Fruit fly (Drosophila melanogaster) whole organism, embryonic: ENCODE measurements around the gene CG8349.
A peak's percentile ranks its signal among the peaks of the same experiment; 100 is the strongest.

Source experiments
- Adf1 ChIP-seq: fragments of 200-800 bp; sonication (Bioruptor generic); IDR thresholded peaks from 2 replicates; pipeline ENCODE4 v1.3.6; 2022; ENCODE audit warnings: missing biosample characterization, missing genetic modification characterization
- Atf6 ChIP-seq: fragments of 200-800 bp; sonication (Bioruptor generic); IDR thresholded peaks from 2 replicates; pipeline ENCODE4 v1.3.6; 2022; ENCODE audit warnings: missing biosample characterization, missing genetic modification characterization
- B-H1 ChIP-seq: fragments of 200-800 bp; sonication (Bioruptor generic); IDR thresholded peaks from 3 replicates; pipeline ENCODE4 v1.3.6; 2022; ENCODE audit warnings: missing biosample characterization, missing genetic modification characterization
- Bdp1 ChIP-seq: fragments of 200-800 bp; sonication (Bioruptor generic); optimal IDR thresholded peaks from 3 replicates; lab custom pipeline; 2016; ENCODE audit warnings: missing biosample characterization, missing genetic modification characterization
- CG10959 ChIP-seq: fragments of 200-800 bp; sonication (Bioruptor generic); IDR thresholded peaks from 2 replicates; pipeline ENCODE4 v1.3.6; 2022; ENCODE audit warnings: missing biosample characterization, missing genetic modification characterization
- CG12659 ChIP-seq: fragments of 200-800 bp; sonication (Bioruptor generic); optimal IDR thresholded peaks from 3 replicates; lab custom pipeline; 2017; ENCODE audit warnings: mild to moderate bottlenecking, missing biosample characterization, missing genetic modification reagents, missing genetic modification characterization
- CG14710 ChIP-seq: fragments of 200-800 bp; sonication (Bioruptor generic); optimal IDR thresholded peaks from 3 replicates; lab custom pipeline; 2019; ENCODE audit warnings: missing biosample characterization, mild to moderate bottlenecking, missing genetic modification characterization, moderate library complexity
- CG15601 ChIP-seq: fragments of 200-800 bp; sonication (Bioruptor generic); optimal IDR thresholded peaks from 3 replicates; lab custom pipeline; 2019; ENCODE audit warnings: missing biosample characterization, mild to moderate bottlenecking, missing genetic modification characterization, moderate library complexity
- CG16815 ChIP-seq: fragments of 200-800 bp; sonication (Bioruptor generic); optimal IDR thresholded peaks from 3 replicates; lab custom pipeline; 2017; ENCODE audit warnings: missing biosample characterization, mild to moderate bottlenecking, missing genetic modification characterization
- CG16863 ChIP-seq: fragments of 200-800 bp; sonication (Bioruptor generic); optimal IDR thresholded peaks from 3 replicates; lab custom pipeline; 2016; ENCODE audit warnings: missing biosample characterization, missing genetic modification characterization
- CG17802 ChIP-seq: fragments of 200-800 bp; sonication (Bioruptor generic); optimal IDR thresholded peaks from 2 replicates; lab custom pipeline; 2018; ENCODE audit warnings: missing biosample characterization, mild to moderate bottlenecking, missing genetic modification characterization, moderate library complexity
- CG18619 ChIP-seq: fragments of 200-800 bp; sonication (Bioruptor generic); optimal IDR thresholded peaks from 3 replicates; lab custom pipeline; 2017; ENCODE audit warnings: missing biosample characterization, mild to moderate bottlenecking, missing genetic modification characterization
- CG2120 ChIP-seq: fragments of 200-800 bp; sonication (Bioruptor generic); optimal IDR thresholded peaks from 3 replicates; lab custom pipeline; 2016; ENCODE audit warnings: missing biosample characterization, missing genetic modification characterization
- CG2875 ChIP-seq: fragments of 200-800 bp; sonication (Bioruptor generic); optimal IDR thresholded peaks from 2 replicates; lab custom pipeline; 2017; ENCODE audit warnings: missing biosample characterization, mild to moderate bottlenecking, missing genetic modification characterization, missing genetic modification reagents
- CG3163 ChIP-seq: fragments of 200-800 bp; sonication (Bioruptor generic); optimal IDR thresholded peaks from 3 replicates; lab custom pipeline; 2016; ENCODE audit warnings: missing biosample characterization, missing genetic modification characterization
- CG3281 ChIP-seq: fragments of 200-800 bp; sonication (Bioruptor generic); optimal IDR thresholded peaks from 3 replicates; lab custom pipeline; 2017; ENCODE audit warnings: missing biosample characterization, mild to moderate bottlenecking, missing genetic modification characterization
- CG42726 ChIP-seq: fragments of 200-800 bp; sonication (Bioruptor generic); IDR thresholded peaks from 2 replicates; pipeline ENCODE4 v1.3.6; 2022; ENCODE audit warnings: missing biosample characterization, missing genetic modification characterization; ENCODE audit not compliant: partially characterized antibody
- CG43689 ChIP-seq: fragments of 200-800 bp; sonication (Bioruptor generic); IDR thresholded peaks from 2 replicates; pipeline ENCODE4 v1.3.6; 2022; ENCODE audit warnings: missing biosample characterization, missing genetic modification characterization
- CG5953 ChIP-seq: fragments of 200-800 bp; sonication (Bioruptor generic); IDR thresholded peaks from 2 replicates; pipeline ENCODE4 v1.3.6; 2022; ENCODE audit warnings: missing biosample characterization, missing genetic modification characterization
- CG6683 ChIP-seq: fragments of 200-800 bp; sonication (Bioruptor generic); optimal IDR thresholded peaks from 2 replicates; lab custom pipeline; 2017; ENCODE audit warnings: missing biosample characterization, mild to moderate bottlenecking, missing genetic modification characterization, missing genetic modification reagents
- CG8388 ChIP-seq: fragments of 200-800 bp; sonication (Bioruptor generic); optimal IDR thresholded peaks from 2 replicates; lab custom pipeline; 2019; ENCODE audit warnings: missing biosample characterization, mild to moderate bottlenecking, missing genetic modification characterization, moderate library complexity
- CG9817 ChIP-seq: fragments of 200-800 bp; sonication (Bioruptor generic); optimal IDR thresholded peaks from 2 replicates; lab custom pipeline; 2018; ENCODE audit warnings: missing biosample characterization, mild to moderate bottlenecking, missing genetic modification characterization, moderate library complexity
- D19B ChIP-seq: fragments of 200-800 bp; sonication (Bioruptor generic); optimal IDR thresholded peaks from 2 replicates; lab custom pipeline; 2017; ENCODE audit warnings: missing biosample characterization, mild to moderate bottlenecking, missing genetic modification characterization
- Drgx ChIP-seq: fragments of 200-800 bp; sonication (Bioruptor generic); IDR thresholded peaks from 2 replicates; pipeline ENCODE4 v1.3.6; 2022; ENCODE audit warnings: missing biosample characterization, missing genetic modification characterization
- E2f2 ChIP-seq: fragments of 200-800 bp; sonication (Bioruptor generic); IDR thresholded peaks from 2 replicates; pipeline ENCODE4 v1.3.6; 2022; ENCODE audit warnings: missing biosample characterization, missing genetic modification characterization
- Ets65A ChIP-seq: fragments of 200-800 bp; sonication (Bioruptor generic); peaks from one replicate; lab custom pipeline; 2016; ENCODE audit warnings: missing biosample characterization, missing genetic modification characterization
- Hmx ChIP-seq: fragments of 200-800 bp; sonication (Bioruptor generic); optimal IDR thresholded peaks from 2 replicates; lab custom pipeline; 2016; ENCODE audit warnings: missing biosample characterization, missing genetic modification characterization
- Mad ChIP-seq: fragments of 200-800 bp; sonication (Bioruptor generic); optimal IDR thresholded peaks from 2 replicates; lab custom pipeline; 2016; ENCODE audit warnings: missing biosample characterization, missing genetic modification characterization
- Mrtf ChIP-seq: fragments of 200-800 bp; sonication (Bioruptor generic); IDR thresholded peaks from 3 replicates; pipeline ENCODE4 v1.3.6; 2022; ENCODE audit warnings: missing biosample characterization, missing genetic modification characterization
- Stat92E ChIP-seq, 3 experiments: fragments of >200 bp in 2 of 3; fragments of 200-800 bp in 1 of 3; sonication (Bioruptor generic) in 1 of 3; optimal IDR thresholded peaks; 2 replicates each; lab custom pipeline; 2017 to 2019; ENCODE audit warnings: missing biosample characterization in 3 of 3, missing genetic modification characterization in 3 of 3, mild to moderate bottlenecking in 1 of 3, moderate library complexity in 1 of 3
- Xrp1 ChIP-seq: fragments of 200-800 bp; sonication (Bioruptor generic); IDR thresholded peaks from 2 replicates; pipeline ENCODE4 v1.3.6; 2022; ENCODE audit warnings: missing biosample characterization, missing genetic modification characterization
- amos ChIP-seq: fragments of 200-800 bp; sonication (Bioruptor generic); IDR thresholded peaks from 2 replicates; pipeline ENCODE4 v1.3.6; 2022; ENCODE audit warnings: missing biosample characterization, missing genetic modification characterization; ENCODE audit not compliant: partially characterized antibody
- ase ChIP-seq: fragments of 200-800 bp; sonication (Bioruptor generic); IDR thresholded peaks from 3 replicates; pipeline ENCODE4 v1.3.6; 2022; ENCODE audit warnings: missing biosample characterization, missing genetic modification characterization
- ash1 ChIP-seq: fragments of 200-800 bp; sonication (Bioruptor generic); optimal IDR thresholded peaks from 2 replicates; lab custom pipeline; 2018; ENCODE audit warnings: missing biosample characterization, mild to moderate bottlenecking, missing genetic modification characterization
- btn ChIP-seq: fragments of 200-800 bp; sonication (Bioruptor generic); optimal IDR thresholded peaks from 2 replicates; lab custom pipeline; 2016; ENCODE audit warnings: missing biosample characterization, missing genetic modification characterization
- da ChIP-seq: fragments of 200-800 bp; sonication (Bioruptor generic); optimal IDR thresholded peaks from 2 replicates; lab custom pipeline; 2016; ENCODE audit warnings: missing biosample characterization, missing genetic modification characterization
- disco-r ChIP-seq: fragments of 200-800 bp; sonication (Bioruptor generic); optimal IDR thresholded peaks from 2 replicates; lab custom pipeline; 2016; ENCODE audit warnings: missing biosample characterization, missing genetic modification characterization
- ewg ChIP-seq: fragments of 200-800 bp; sonication (Bioruptor generic); optimal IDR thresholded peaks from 3 replicates; lab custom pipeline; 2017; ENCODE audit warnings: mild to moderate bottlenecking, missing biosample characterization, missing genetic modification reagents, missing genetic modification characterization
- fd3F ChIP-seq: fragments of 200-800 bp; sonication (Bioruptor generic); optimal IDR thresholded peaks from 2 replicates; lab custom pipeline; 2018; ENCODE audit warnings: missing biosample characterization, mild to moderate bottlenecking, missing genetic modification characterization, moderate library complexity
- fd96Cb ChIP-seq: fragments of 200-800 bp; sonication (Bioruptor generic); optimal IDR thresholded peaks from 2 replicates; lab custom pipeline; 2018; ENCODE audit warnings: missing biosample characterization, mild to moderate bottlenecking, missing genetic modification characterization, moderate library complexity
- hth ChIP-seq: fragments of >200 bp; optimal IDR thresholded peaks from 2 replicates; lab custom pipeline; 2017; ENCODE audit warnings: inconsistent platforms
- mld ChIP-seq: fragments of 200-800 bp; sonication (Bioruptor generic); IDR thresholded peaks from 3 replicates; pipeline ENCODE4 v1.3.6; 2022; ENCODE audit warnings: missing biosample characterization, missing genetic modification characterization; ENCODE audit not compliant: partially characterized antibody
- org-1 ChIP-seq: fragments of 200-800 bp; sonication (Bioruptor generic); optimal IDR thresholded peaks from 2 replicates; lab custom pipeline; 2017; ENCODE audit warnings: missing biosample characterization, missing genetic modification characterization
- p53 ChIP-seq: fragments of 200-800 bp; sonication (Bioruptor generic); optimal IDR thresholded peaks from 2 replicates; lab custom pipeline; 2016; ENCODE audit warnings: missing biosample characterization, missing genetic modification characterization
- sima ChIP-seq: fragments of 200-800 bp; sonication (Bioruptor generic); optimal IDR thresholded peaks from 2 replicates; lab custom pipeline; 2016; ENCODE audit warnings: missing biosample characterization, missing genetic modification characterization
- sna ChIP-seq: fragments of 200-800 bp; sonication (Bioruptor generic); IDR thresholded peaks from 2 replicates; pipeline ENCODE4 v1.3.6; 2022; ENCODE audit warnings: missing biosample characterization, missing genetic modification characterization; ENCODE audit not compliant: partially characterized antibody
- ssp ChIP-seq: fragments of 200-800 bp; sonication (Bioruptor generic); IDR thresholded peaks from 2 replicates; pipeline ENCODE4 v1.3.6; 2022; ENCODE audit warnings: missing biosample characterization, missing genetic modification characterization
- usp ChIP-seq: fragments of >200 bp; optimal IDR thresholded peaks from 2 replicates; lab custom pipeline; 2017; ENCODE audit warnings: missing biosample characterization, missing genetic modification characterization
- vnd ChIP-seq: fragments of 200-800 bp; sonication (Bioruptor generic); IDR thresholded peaks from 3 replicates; pipeline ENCODE4 v1.3.6; 2022; ENCODE audit warnings: missing biosample characterization, missing genetic modification characterization; ENCODE audit not compliant: partially characterized antibody
- wor ChIP-seq: fragments of 200-800 bp; sonication (Bioruptor generic); IDR thresholded peaks from 2 replicates; pipeline ENCODE4 v1.3.6; 2022; ENCODE audit warnings: missing biosample characterization, missing genetic modification characterization

Gene CG8349

dm6 chr2L:8212666-8213270 is 2.9 kb upstream of the CG8349 start, which contains the start of the genes CG8372 and CG8360 (continued):
- TF ChIP-seq CG6683 (GFP tag; lab: Kevin White, UChicago), result peak; percentile 95
- TF ChIP-seq sima (GFP tag; lab: Kevin White, UChicago), result peak; percentile 95
- TF ChIP-seq CG16815, result peak; percentile 98
- peak; percentile 97 for TF ChIP-seq CG14710
- 0 out of 2 replicates have a peak, but pooled peaks have one; percentile 26 for TF ChIP-seq amos (GFP tag; lab: Robert Waterston, UW)
- TF ChIP-seq CG3163, result peak; percentile 94
- peak; percentile 94 for TF ChIP-seq ssp (GFP tag; lab: Robert Waterston, UW)
- peak; percentile 99 for TF ChIP-seq Drgx (GFP tag; lab: Robert Waterston, UW)
- peak; percentile 95 for TF ChIP-seq ewg (GFP tag; lab: Kevin White, UChicago)
- peak; percentile 99 for TF ChIP-seq Atf6 (GFP tag; lab: Robert Waterston, UW)
- TF ChIP-seq usp, result no peak
- peak; percentile 99 for TF ChIP-seq B-H1
- TF ChIP-seq Bdp1 (GFP tag; lab: Kevin White, UChicago), result peak; percentile 95
- peak; percentile 99 for TF ChIP-seq Mrtf (GFP tag; lab: Robert Waterston, UW)
- TF ChIP-seq CG2875, result peak; percentile 98
- TF ChIP-seq CG18619 (GFP tag; lab: Kevin White, UChicago), result peak; percentile 98
- peak; percentile 96 for TF ChIP-seq wor (GFP tag; lab: Robert Waterston, UW)
- peak; percentile 98 for TF ChIP-seq fd96Cb
- TF ChIP-seq CG17802, result peak; percentile 92
- peak; percentile 96 for TF ChIP-seq fd3F (GFP tag; lab: Kevin White, UChicago)
- TF ChIP-seq CG2120, result peak; percentile 99
- TF ChIP-seq da (GFP tag; lab: Kevin White, UChicago), result peak; percentile 98
- peak in 1 of 3 experiments; percentile 91 for TF ChIP-seq Stat92E (GFP tag; optimal IDR thresholded peaks at IDR 0.05; lab: Kevin White, UChicago)
- peak; percentile 98 for TF ChIP-seq disco-r
- TF ChIP-seq CG5953, result peak; percentile 98
- TF ChIP-seq CG10959 (GFP tag; lab: Robert Waterston, UW), result peak; percentile 97
- TF ChIP-seq CG15601 (tag; lab: Kevin White, UChicago), result peak; percentile 97
- peak; percentile 99 for TF ChIP-seq CG12659
- TF ChIP-seq CG8388, result peak; percentile 97
- TF ChIP-seq CG43689 (GFP tag; lab: Robert Waterston, UW), result peak; percentile 98
- peak; percentile 98 for TF ChIP-seq CG9817 (tag; lab: Kevin White, UChicago)
- TF ChIP-seq vnd (GFP tag; lab: Robert Waterston, UW), result no peak
- no peak for TF ChIP-seq CG42726 (GFP tag; lab: Robert Waterston, UW)
- peak; percentile 90 for TF ChIP-seq Adf1 (GFP tag; lab: Robert Waterston, UW)
- TF ChIP-seq hth, result no peak
- TF ChIP-seq p53 (GFP tag; lab: Kevin White, UChicago), result peak; percentile 98
- TF ChIP-seq ase, result peak; percentile 99
- TF ChIP-seq btn (GFP tag; lab: Kevin White, UChicago), result peak; percentile 98
- peak; percentile 99 for TF ChIP-seq CG16863 (GFP tag; lab: Kevin White, UChicago)
- peak; percentile 100 for TF ChIP-seq Ets65A (GFP tag; lab: Kevin White, UChicago)
- TF ChIP-seq Xrp1 (GFP tag; lab: Robert Waterston, UW), result peak; percentile 100
- peak; percentile 99 for TF ChIP-seq Mad
- peak; percentile 98 for TF ChIP-seq CG3281 (GFP tag; lab: Kevin White, UChicago)
- TF ChIP-seq E2f2, result peak; percentile 89
- TF ChIP-seq mld, result no peak
- TF ChIP-seq Hmx, result peak; percentile 97
- peak; percentile 98 for TF ChIP-seq org-1 (GFP tag; lab: Kevin White, UChicago)
- TF ChIP-seq D19B (GFP tag; lab: Kevin White, UChicago), result peak; percentile 95
- peak; percentile 95 for TF ChIP-seq ash1 (GFP tag; lab: Kevin White, UChicago)
- peak; percentile 69 for TF ChIP-seq sna
